Worm (Caenorhabditis elegans) whole organism, mixed stage, embryonic: ENCODE measurements around the gene fbxa-16.

Experiments
- ceh-43 ChIP-seq: fragments of 200-800 bp; sonication (Bioruptor generic); optimal IDR thresholded peaks from 2 replicates; lab custom pipeline; 2018; ENCODE audit warnings: mild to moderate bottlenecking, missing genetic modification characterization, moderate library complexity, missing compliant biosample characterization
- lin-32 ChIP-seq: fragments of 200-800 bp; sonication (Bioruptor generic); optimal IDR thresholded peaks from 2 replicates; lab custom pipeline; 2018; ENCODE audit warnings: mild to moderate bottlenecking, missing genetic modification characterization, missing compliant biosample characterization
- lsy-2 ChIP-seq: fragments of 150-350 bp; optimal IDR thresholded peaks from 2 replicates; lab custom pipeline; 2014; ENCODE audit warnings: missing biosample characterization, missing genetic modification characterization
- mab-5 ChIP-seq: fragments of 150-350 bp; optimal IDR thresholded peaks from 2 replicates; lab custom pipeline; 2014; ENCODE audit warnings: missing biosample characterization, missing genetic modification characterization

DNA sequence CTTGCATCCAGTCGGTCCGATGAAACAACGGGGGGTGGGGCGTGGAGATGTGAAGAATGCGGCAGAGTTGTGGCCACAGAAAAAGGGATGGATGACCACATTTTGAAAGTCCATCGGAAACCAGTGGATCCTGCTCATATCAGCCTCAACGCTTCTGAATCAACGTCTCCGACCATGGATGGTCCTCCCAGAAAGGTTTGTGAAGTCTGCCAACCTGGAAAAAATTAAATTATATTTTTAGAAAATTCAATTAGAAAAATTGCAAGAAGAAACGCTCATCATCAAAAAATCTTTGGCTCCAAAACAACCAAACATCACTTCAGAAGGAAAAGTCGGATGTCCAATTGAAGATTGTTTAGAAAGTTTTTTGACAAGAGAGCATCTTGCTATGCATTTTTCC lies 21.7 kb downstream of the fbxa-16 start, which contains the start of gene Y73B3A.8:
- no peak for TF ChIP-seq lsy-2
- TF ChIP-seq ceh-43: no peak
- TF ChIP-seq lin-32 (GFP tag; lab: Kevin White, UChicago): no peak
- no peak for TF ChIP-seq mab-5
